Fruit fly (Drosophila melanogaster): ENCODE data around the gene CG8132.

CG8132 gene

dm6 chr3R:9365121-9365520 is 36.2 kb upstream of the CG8132 start, which contains the start of gene Srr:
Gene Srr (plus strand): TSS chr3R:9365398.
- TF ChIP-seq CG4318 (GFP tag; optimal IDR thresholded peaks at IDR 0.05), result no peak
- peak; percentile 94 for TF ChIP-seq svp (GFP tag)

dm6 chr3R:9365893-9366500 is 35.3 kb upstream of the CG8132 start:
- TF ChIP-seq net (GFP tag; optimal IDR thresholded peaks at IDR 0.05), result no peak
- peak; percentile 32 for TF ChIP-seq Eip93F (GFP tag; optimal IDR thresholded peaks at IDR 0.05)
- no peak for TF ChIP-seq Met (GFP tag; optimal IDR thresholded peaks at IDR 0.05)
- peak; percentile 39 for TF ChIP-seq Eip78C (GFP tag)
- no peak for TF ChIP-seq Sox15 (GFP tag; optimal IDR thresholded peaks at IDR 0.05)
- no peak for TF ChIP-seq CG3032 (tag; optimal IDR thresholded peaks at IDR 0.05)
- TF ChIP-seq CG6808 (GFP tag; optimal IDR thresholded peaks at IDR 0.05), result peak; percentile 2
- no peak for TF ChIP-seq eg (GFP tag; IDR thresholded peaks at IDR 0.05)
- TF ChIP-seq Blimp-1 (GFP tag; optimal IDR thresholded peaks at IDR 0.05), result no peak
- no peak for TF ChIP-seq CG10669 (GFP tag; optimal IDR thresholded peaks at IDR 0.05)
- TF ChIP-seq CG7368 (GFP tag; optimal IDR thresholded peaks at IDR 0.05), result no peak
- TF ChIP-seq CG31627 (GFP tag; optimal IDR thresholded peaks at IDR 0.05), result no peak
- TF ChIP-seq CG32006 (GFP tag; optimal IDR thresholded peaks at IDR 0.05), result no peak
- no peak for TF ChIP-seq fd59A (GFP tag; optimal IDR thresholded peaks at IDR 0.05)
- TF ChIP-seq Ets21C (GFP tag; optimal IDR thresholded peaks at IDR 0.05), result no peak
- no peak for TF ChIP-seq CG6276 (GFP tag; optimal IDR thresholded peaks at IDR 0.05)
- no peak for TF ChIP-seq CG34406 (GFP tag; optimal IDR thresholded peaks at IDR 0.05)
- no peak for TF ChIP-seq Lpt (GFP tag; optimal IDR thresholded peaks at IDR 0.05)
- no peak for TF ChIP-seq Sox14 (GFP tag; optimal IDR thresholded peaks at IDR 0.05)
- TF ChIP-seq CG3919 (GFP tag; optimal IDR thresholded peaks at IDR 0.05), result no peak
- TF ChIP-seq CG11902 (GFP tag; optimal IDR thresholded peaks at IDR 0.05), result no peak
- no peak for TF ChIP-seq CG10631 (GFP tag; optimal IDR thresholded peaks at IDR 0.05)
- no peak for TF ChIP-seq CG6792 (GFP tag; optimal IDR thresholded peaks at IDR 0.05)
- TF ChIP-seq svp (GFP tag), result no peak
- TF ChIP-seq fkh (GFP tag; optimal IDR thresholded peaks at IDR 0.05), result no peak
- TF ChIP-seq esn (GFP tag; optimal IDR thresholded peaks at IDR 0.05), result no peak
- TF ChIP-seq Hr4 (GFP tag; optimal IDR thresholded peaks at IDR 0.05), result no peak
- TF ChIP-seq CG16779 (tag; optimal IDR thresholded peaks at IDR 0.05), result no peak
- no peak for TF ChIP-seq Eip75B (GFP tag; optimal IDR thresholded peaks at IDR 0.05)
- TF ChIP-seq lz (GFP tag; optimal IDR thresholded peaks at IDR 0.05), result no peak
- TF ChIP-seq CG11294 (GFP tag; IDR thresholded peaks at IDR 0.05), result no peak
- TF ChIP-seq pdm3 (GFP tag; optimal IDR thresholded peaks at IDR 0.05), result no peak
- TF ChIP-seq achi (GFP tag; optimal IDR thresholded peaks at IDR 0.05), result no peak
- no peak for TF ChIP-seq spab (GFP tag; optimal IDR thresholded peaks at IDR 0.05)
- peak; percentile 76 for TF ChIP-seq vri (GFP tag; optimal IDR thresholded peaks at IDR 0.05)

- TF ChIP-seq CG11762 (GFP tag; optimal IDR thresholded peaks at IDR 0.05; ENCODE audit: insufficient read depth) (no peak), net (GFP tag; optimal IDR thresholded peaks at IDR 0.05) (peak; percentile 11), Sox15 (GFP tag; optimal IDR thresholded peaks at IDR 0.05) (no peak), CG8119 (GFP tag; IDR thresholded peaks at IDR 0.05) (peak; percentile 58; the same call in 2 of the 3 replicates), Hr4 (GFP tag; optimal IDR thresholded peaks at IDR 0.05) (peak; percentile 50), topi (GFP tag; optimal IDR thresholded peaks at IDR 0.05) (peak; percentile 7), salr (GFP tag; optimal IDR thresholded peaks at IDR 0.05) (no peak), Lpt (GFP tag; optimal IDR thresholded peaks at IDR 0.05) (no peak), Met (GFP tag; optimal IDR thresholded peaks at IDR 0.05) (peak; percentile 30), CG6276 (GFP tag; optimal IDR thresholded peaks at IDR 0.05) (peak; percentile 36), Hr39 (GFP tag; optimal IDR thresholded peaks at IDR 0.05) (peak; percentile 29), OdsH (GFP tag; optimal IDR thresholded peaks at IDR 0.05) (no peak), CG31627 (GFP tag; optimal IDR thresholded peaks at IDR 0.05) (peak; percentile 13), cyc (GFP tag; optimal IDR thresholded peaks at IDR 0.05) (peak; percentile 21), CG3919 (GFP tag; optimal IDR thresholded peaks at IDR 0.05) (peak; percentile 5), Eip78C (GFP tag) (peak; percentile 71), CG15336 (GFP tag; IDR thresholded peaks at IDR 0.05) (peak; percentile 53; the same call in 1 of the 2 replicates)
Observed at dm6 chr3R:9370413-9370812, 30.9 kb upstream of the CG8132 start.
